Fruit fly (Drosophila melanogaster): ENCODE data around the gene lili.

dm6 chr3R:24798595-24798994 is 15.2 kb downstream of the lili start:
- no peak for TF ChIP-seq brk (GFP tag; optimal IDR thresholded peaks at IDR 0.05)
- TF ChIP-seq psq (GFP tag; optimal IDR thresholded peaks at IDR 0.05) = no peak
- TF ChIP-seq h (GFP tag; optimal IDR thresholded peaks at IDR 0.05) = no peak
- TF ChIP-seq usp (GFP tag; optimal IDR thresholded peaks at IDR 0.05) = no peak
- TF ChIP-seq br (GFP tag; optimal IDR thresholded peaks at IDR 0.05) = no peak
